Fruit fly (Drosophila melanogaster): ENCODE results near the gene CG4751.
A peak's percentile ranks its signal among the peaks of the same experiment; 100 is the strongest.

CG4751 gene

dm6 chr2L:11167997-11168396 is 37.5 kb downstream of the CG4751 start (continued):
- TF ChIP-seq vfl (GFP tag; optimal IDR thresholded peaks at IDR 0.05): no peak
- TF ChIP-seq Optix (GFP tag; IDR thresholded peaks at IDR 0.05): no peak
- TF ChIP-seq CG7839 (tag; optimal IDR thresholded peaks at IDR 0.05): no peak
- no peak for TF ChIP-seq tna (GFP tag; IDR thresholded peaks at IDR 0.05; ENCODE audit: partially characterized antibody)
- peak; percentile 27; the same call in 1 of the 2 replicates for TF ChIP-seq CG9932 (GFP tag; IDR thresholded peaks at IDR 0.05)
- no peak for TF ChIP-seq CG13624 (GFP tag; optimal IDR thresholded peaks at IDR 0.05)
- TF ChIP-seq dati (GFP tag; IDR thresholded peaks at IDR 0.05): no peak
- TF ChIP-seq CG11504 (tag; optimal IDR thresholded peaks at IDR 0.05): no peak
- peak; percentile 98 for TF ChIP-seq scrt (GFP tag; optimal IDR thresholded peaks at IDR 0.05)
- no peak for TF ChIP-seq cad (GFP tag; optimal IDR thresholded peaks at IDR 0.05)
- TF ChIP-seq hb (GFP tag; IDR thresholded peaks at IDR 0.05; ENCODE audit: partially characterized antibody): no peak
- TF ChIP-seq Atf6 (GFP tag; IDR thresholded peaks at IDR 0.05): 0 out of 2 replicates have a peak, but pooled peaks have one; percentile 24
- TF ChIP-seq CG8924 (tag; optimal IDR thresholded peaks at IDR 0.05): no peak
- peak; percentile 96 for TF ChIP-seq nerfin-1 (tag; optimal IDR thresholded peaks at IDR 0.05)
- TF ChIP-seq lab (GFP tag; optimal IDR thresholded peaks at IDR 0.05): no peak
- 0 out of 3 replicates have a peak, but pooled peaks have one; percentile 13 for TF ChIP-seq so (GFP tag; IDR thresholded peaks at IDR 0.05)
- no peak for TF ChIP-seq ham (GFP tag; IDR thresholded peaks at IDR 0.05)
- no peak for TF ChIP-seq tio (GFP tag; optimal IDR thresholded peaks at IDR 0.05)
- peak; percentile 52 for TF ChIP-seq Med (GFP tag)
- TF ChIP-seq nerfin-2 (GFP tag; IDR thresholded peaks at IDR 0.05; ENCODE audit: partially characterized antibody): 0 out of 2 replicates have a peak, but pooled peaks have one; percentile 21
- TF ChIP-seq Jarid2 (GFP tag; optimal IDR thresholded peaks at IDR 0.05): no peak
- no peak for TF ChIP-seq inv (GFP tag; IDR thresholded peaks at IDR 0.05; ENCODE audit: partially characterized antibody)
- no peak for TF ChIP-seq CG7357 (GFP tag; IDR thresholded peaks at IDR 0.05)
- TF ChIP-seq B-H2 (GFP tag; optimal IDR thresholded peaks at IDR 0.05): no peak
- no peak for TF ChIP-seq disco-r (GFP tag; optimal IDR thresholded peaks at IDR 0.05)
- TF ChIP-seq pfk (GFP tag; optimal IDR thresholded peaks at IDR 0.05): no peak
- TF ChIP-seq br (optimal IDR thresholded peaks at IDR 0.05): no peak
- no peak for TF ChIP-seq CG12942 (GFP tag; optimal IDR thresholded peaks at IDR 0.05)
- no peak for TF ChIP-seq CG7745 (tag; optimal IDR thresholded peaks at IDR 0.05)
- TF ChIP-seq Bgb (GFP tag; IDR thresholded peaks at IDR 0.05; ENCODE audit: partially characterized antibody): peak; percentile 46; the same call in 1 of the 2 replicates
- TF ChIP-seq Doc3 (GFP tag; IDR thresholded peaks at IDR 0.05; ENCODE audit: partially characterized antibody): 0 out of 3 replicates have a peak, but pooled peaks have one; percentile 17
- TF ChIP-seq Lim3 (GFP tag; IDR thresholded peaks at IDR 0.05): no peak
- no peak for TF ChIP-seq luna (GFP tag; optimal IDR thresholded peaks at IDR 0.05)
- TF ChIP-seq cato (GFP tag; optimal IDR thresholded peaks at IDR 0.05; ENCODE audit: borderline replicate concordance): no peak
- TF ChIP-seq dm (GFP tag; optimal IDR thresholded peaks at IDR 0.05): no peak
- TF ChIP-seq CG33213 (GFP tag; optimal IDR thresholded peaks at IDR 0.05): no peak
- no peak for TF ChIP-seq emc (GFP tag; optimal IDR thresholded peaks at IDR 0.05)
- 0 out of 2 replicates have a peak, but pooled peaks have one; percentile 15 for TF ChIP-seq stc (GFP tag; IDR thresholded peaks at IDR 0.05)
- TF ChIP-seq ap (GFP tag; IDR thresholded peaks at IDR 0.05): no peak
- TF ChIP-seq gsb-n (tag; optimal IDR thresholded peaks at IDR 0.05): no peak
- TF ChIP-seq bab2 (GFP tag; optimal IDR thresholded peaks at IDR 0.05): no peak
- no peak for TF ChIP-seq CG31441 (GFP tag; IDR thresholded peaks at IDR 0.05)
- peak; percentile 50 for TF ChIP-seq sens (GFP tag)
- no peak for TF ChIP-seq Six4 (GFP tag; optimal IDR thresholded peaks at IDR 0.05)
- TF ChIP-seq Sox100B (GFP tag; optimal IDR thresholded peaks at IDR 0.05): no peak
- no peak for TF ChIP-seq Hr3 (GFP tag; optimal IDR thresholded peaks at IDR 0.05)
- no peak for TF ChIP-seq shn (GFP tag; optimal IDR thresholded peaks at IDR 0.05)
- no peak for TF ChIP-seq CG8281 (tag; optimal IDR thresholded peaks at IDR 0.05)
- TF ChIP-seq CG10431 (GFP tag; optimal IDR thresholded peaks at IDR 0.05): no peak
- TF ChIP-seq sim (GFP tag; IDR thresholded peaks at IDR 0.05): no peak
- peak; percentile 28; the same call in 1 of the 2 replicates for TF ChIP-seq Dref (GFP tag; IDR thresholded peaks at IDR 0.05)
- no peak for TF ChIP-seq Hand (GFP tag; optimal IDR thresholded peaks at IDR 0.05)

All from whole organism, embryonic.